Worm (Caenorhabditis elegans) whole organism, L4/young adult: ENCODE measurements around the gene Y22D7AR.2.

Source experiments
- W03F9.2 ChIP-seq: fragments of 150-350 bp; optimal IDR thresholded peaks from 2 replicates; lab custom pipeline; 2014; ENCODE audit warnings: missing biosample characterization, missing genetic modification characterization
- dao-5 ChIP-seq: sonication (generic microtip); optimal IDR thresholded peaks from 2 replicates; lab custom pipeline; 2016; ENCODE audit warnings: missing genotype, missing genetic modification characterization, moderate library complexity, missing compliant biosample characterization
- him-1 ChIP-seq: sonication (generic microtip); optimal IDR thresholded peaks from 2 replicates; lab custom pipeline; 2016; ENCODE audit warnings: missing genotype, missing genetic modification reagents, missing genetic modification characterization, missing compliant biosample characterization

- TF ChIP-seq him-1 (no peak), W03F9.2 (no peak), dao-5 (no peak)
Measured at ce11 chrIII:1718800-1719199, 13.1 kb downstream of the Y22D7AR.2 start.
